Worm (Caenorhabditis elegans) whole organism, L1 larva: Measurements from ENCODE around the gene clec-202.

Source experiments
- ceh-82 ChIP-seq, 3 experiments: fragments of 150-350 bp in 1 of 3; sonication (generic microtip) in 2 of 3; optimal IDR thresholded peaks; 2 replicates each; lab custom pipeline; 2014 to 2017; ENCODE audit warnings: missing biosample characterization in 3 of 3, missing genetic modification characterization in 3 of 3
- efl-3 ChIP-seq: fragments of 200-800 bp; sonication (Bioruptor generic); optimal IDR thresholded peaks from 2 replicates; lab custom pipeline; 2018; ENCODE audit warnings: mild to moderate bottlenecking, missing genetic modification characterization, missing compliant biosample characterization
- fos-1 ChIP-seq: fragments of 150-350 bp; optimal IDR thresholded peaks from 2 replicates; lab custom pipeline; 2014; ENCODE audit warnings: missing biosample characterization, missing genetic modification characterization
- lin-13 ChIP-seq: fragments of 150-350 bp; optimal IDR thresholded peaks from 2 replicates; lab custom pipeline; 2014; ENCODE audit warnings: missing biosample characterization, missing genetic modification reagents, missing genetic modification characterization
- lin-39 ChIP-seq: fragments of 150-350 bp; optimal IDR thresholded peaks from 2 replicates; lab custom pipeline; 2014; ENCODE audit warnings: missing biosample characterization, missing genetic modification reagents, missing genetic modification characterization
- mab-9 ChIP-seq: fragments of 200-800 bp; sonication (Bioruptor generic); IDR thresholded peaks from 2 replicates; pipeline ENCODE4 v1.3.6; 2022; ENCODE audit warnings: missing genetic modification reagents, missing genetic modification characterization, missing compliant biosample characterization
- mep-1 ChIP-seq: fragments of 150-350 bp; optimal IDR thresholded peaks from 2 replicates; lab custom pipeline; 2014; ENCODE audit warnings: missing biosample characterization, missing genetic modification characterization
- nhr-11 ChIP-seq: fragments of 150-350 bp; optimal IDR thresholded peaks from 2 replicates; lab custom pipeline; 2014; ENCODE audit warnings: missing biosample characterization, missing genetic modification characterization

ce11 chrIV:17399455-17399854 is 38.2 kb downstream of the clec-202 start, which contains the start of gene T02D1.4:
- TF ChIP-seq nhr-11 (tag; lab: Kevin White, UChicago) (no peak), lin-39 (no peak), efl-3 (GFP tag; lab: Kevin White, UChicago) (no peak), mab-9 (GFP tag; lab: Robert Waterston, UW) (no peak), lin-13 (GFP tag; lab: Kevin White, UChicago) (no peak), fos-1 (no peak), ceh-82 (tag; optimal IDR thresholded peaks at IDR 0.05; lab: Kevin White, UChicago) (no peak), mep-1 (tag; lab: Kevin White, UChicago) (no peak)
